Fruit fly (Drosophila melanogaster) whole organism, wandering third instar larva: ENCODE measurements around the gene sphinx1.

ENCODE experiments used
- CG32264 ChIP-seq: fragments of 200-800 bp; sonication (Bioruptor generic); optimal IDR thresholded peaks from 2 replicates; lab custom pipeline; 2016; ENCODE audit warnings: missing biosample characterization, missing genetic modification characterization
- CG9705 ChIP-seq: fragments of 200-800 bp; sonication (Bioruptor generic); optimal IDR thresholded peaks from 2 replicates; lab custom pipeline; 2018; ENCODE audit warnings: missing biosample characterization, mild to moderate bottlenecking, missing genetic modification characterization
- Dfd ChIP-seq: fragments of >200 bp; optimal IDR thresholded peaks from 2 replicates; lab custom pipeline; 2017; ENCODE audit warnings: missing biosample characterization, missing genetic modification characterization
- Dif ChIP-seq: fragments of 200-275, 200-300 bp; sonication (Bioruptor generic); optimal IDR thresholded peaks from 2 replicates; lab custom pipeline; 2018; ENCODE audit warnings: missing biosample characterization, missing genetic modification characterization; ENCODE audit not compliant: partially characterized antibody
- GATAd ChIP-seq: sonication (Bioruptor generic); optimal IDR thresholded peaks from 2 replicates; lab custom pipeline; 2016; ENCODE audit warnings: missing biosample characterization, missing genetic modification characterization
- HLH106 ChIP-seq: fragments of 200-800 bp; optimal IDR thresholded peaks from 3 replicates; lab custom pipeline; 2019; ENCODE audit warnings: missing biosample characterization, mild to moderate bottlenecking, missing genetic modification characterization, moderate library complexity
- Hnf4 ChIP-seq: fragments of 200-800 bp; sonication (Bioruptor generic); optimal IDR thresholded peaks from 2 replicates; lab custom pipeline; 2016; ENCODE audit warnings: missing biosample characterization, mild to moderate bottlenecking, missing genetic modification characterization
- Hr78 ChIP-seq: fragments of >200 bp; optimal IDR thresholded peaks from 2 replicates; lab custom pipeline; 2017; ENCODE audit warnings: missing biosample characterization, missing genetic modification characterization
- Hr83 ChIP-seq: fragments of 200-300 bp; sonication (Bioruptor generic); optimal IDR thresholded peaks from 2 replicates; lab custom pipeline; 2016; ENCODE audit warnings: missing biosample characterization, mild to moderate bottlenecking, missing genetic modification characterization, moderate library complexity; ENCODE audit not compliant: poor library complexity, severe bottlenecking
- Myc ChIP-seq: fragments of >200 bp; optimal IDR thresholded peaks from 2 replicates; lab custom pipeline; 2017
- N ChIP-seq: fragments of >200 bp; optimal IDR thresholded peaks from 2 replicates; lab custom pipeline; 2018; ENCODE audit warnings: missing biosample characterization, missing external identifiers, missing genetic modification characterization
- OdsH ChIP-seq: fragments of 200-800 bp; sonication (Bioruptor generic); optimal IDR thresholded peaks from 2 replicates; lab custom pipeline; 2016; ENCODE audit warnings: missing biosample characterization, mild to moderate bottlenecking, missing genetic modification characterization
- Rel ChIP-seq, 2 experiments: fragments of 200-800 bp; sonication (Bioruptor generic) in 1 of 2; optimal IDR thresholded peaks; 2 replicates in 1 of 2; 3 replicates in 1 of 2; lab custom pipeline; 2016 to 2019; ENCODE audit warnings: mild to moderate bottlenecking in 2 of 2, missing biosample characterization in 2 of 2, missing genetic modification characterization in 2 of 2, moderate library complexity in 1 of 2
- Sp1 ChIP-seq: fragments of 200-800 bp; sonication (Bioruptor generic); optimal IDR thresholded peaks from 3 replicates; lab custom pipeline; 2019; ENCODE audit warnings: missing biosample characterization, mild to moderate bottlenecking, missing genetic modification characterization, moderate library complexity
- Vsx2 ChIP-seq: fragments of 200-300, 225-300 bp; sonication (Bioruptor generic); optimal IDR thresholded peaks from 2 replicates; lab custom pipeline; 2018; ENCODE audit warnings: missing biosample characterization, missing genetic modification characterization; ENCODE audit not compliant: partially characterized antibody
- br ChIP-seq: fragments of 200-800 bp; sonication (Bioruptor generic); optimal IDR thresholded peaks from 2 replicates; lab custom pipeline; 2016; ENCODE audit warnings: missing biosample characterization, missing genetic modification characterization
- brk ChIP-seq: fragments of 200-800 bp; sonication (Bioruptor generic); optimal IDR thresholded peaks from 2 replicates; lab custom pipeline; 2016; ENCODE audit warnings: missing biosample characterization, mild to moderate bottlenecking, missing genetic modification characterization
- dl ChIP-seq, 2 experiments: fragments of 175-275, 200-275 bp in 1 of 2; fragments of 200-275 bp in 1 of 2; sonication (Bioruptor generic); optimal IDR thresholded peaks; lab custom pipeline; 2018; ENCODE audit warnings: mild to moderate bottlenecking in 2 of 2, missing biosample characterization in 2 of 2, missing genetic modification characterization in 2 of 2, moderate library complexity in 2 of 2; ENCODE audit not compliant: partially characterized antibody in 2 of 2, insufficient read depth in 1 of 2
- dsf ChIP-seq: sonication (Bioruptor generic); optimal IDR thresholded peaks from 2 replicates; lab custom pipeline; 2016; ENCODE audit warnings: missing biosample characterization, missing genetic modification characterization, borderline replicate concordance
- foxo ChIP-seq, 2 experiments: fragments of 200-800 bp; sonication (Bioruptor generic); optimal IDR thresholded peaks; 2 replicates in 1 of 2; 3 replicates in 1 of 2; lab custom pipeline; 2016 to 2017; ENCODE audit warnings: missing biosample characterization in 2 of 2, missing genetic modification characterization in 2 of 2
- fru ChIP-seq: fragments of 200-800 bp; sonication (Bioruptor generic); optimal IDR thresholded peaks from 3 replicates; lab custom pipeline; 2016; ENCODE audit warnings: missing biosample characterization, mild to moderate bottlenecking, missing genetic modification characterization
- h ChIP-seq: fragments of 200-800 bp; sonication (Bioruptor generic); optimal IDR thresholded peaks from 3 replicates; lab custom pipeline; 2016; ENCODE audit warnings: missing biosample characterization, mild to moderate bottlenecking, missing genetic modification characterization
- jim ChIP-seq: fragments of 175-275, 200-325 bp; sonication (Bioruptor generic); optimal IDR thresholded peaks from 2 replicates; lab custom pipeline; 2016; ENCODE audit warnings: missing biosample characterization, mild to moderate bottlenecking, missing genetic modification characterization
- lola ChIP-seq: fragments of >200 bp; optimal IDR thresholded peaks from 2 replicates; lab custom pipeline; 2017; ENCODE audit warnings: missing biosample characterization, missing genetic modification characterization
- psq ChIP-seq: fragments of 200-800 bp; sonication (Bioruptor generic); optimal IDR thresholded peaks from 3 replicates; lab custom pipeline; 2017; ENCODE audit warnings: missing biosample characterization, mild to moderate bottlenecking, missing genetic modification characterization, moderate library complexity
- rgr ChIP-seq: fragments of 200-800 bp; sonication (Bioruptor generic); optimal IDR thresholded peaks from 3 replicates; lab custom pipeline; 2016; ENCODE audit warnings: missing biosample characterization, mild to moderate bottlenecking, missing genetic modification characterization
- sage ChIP-seq: fragments of 200-800 bp; sonication (Bioruptor generic); optimal IDR thresholded peaks from 2 replicates; lab custom pipeline; 2016; ENCODE audit warnings: missing biosample characterization, mild to moderate bottlenecking, missing genetic modification characterization
- tai ChIP-seq: sonication (Bioruptor generic); optimal IDR thresholded peaks from 2 replicates; lab custom pipeline; 2016; ENCODE audit warnings: missing biosample characterization, missing genetic modification characterization
- woc ChIP-seq: sonication (Bioruptor generic); optimal IDR thresholded peaks from 2 replicates; lab custom pipeline; 2016; ENCODE audit warnings: missing biosample characterization, mild to moderate bottlenecking, missing genetic modification characterization

The sphinx1 gene

DNA sequence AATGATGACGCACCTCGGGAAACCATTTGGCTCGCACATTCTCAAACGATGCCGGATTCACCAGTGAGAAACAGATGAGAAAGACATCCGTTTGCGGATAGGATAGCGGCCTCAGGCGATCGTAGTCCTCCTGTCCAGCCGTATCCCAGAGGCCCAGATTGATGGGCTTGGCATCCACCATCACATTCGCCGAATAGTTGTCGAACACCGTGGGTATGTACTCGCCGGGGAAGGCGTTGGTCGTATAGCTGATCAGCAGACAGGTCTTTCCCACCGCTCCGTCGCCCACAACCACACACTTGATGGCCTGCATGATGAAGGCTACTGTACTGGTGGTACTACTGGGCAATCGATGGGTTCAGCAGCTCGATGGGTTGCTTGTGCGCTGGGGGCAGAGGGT, 5.0 kb downstream of the sphinx1 start:
- no peak for TF ChIP-seq sage
- TF ChIP-seq Rel (GFP tag; optimal IDR thresholded peaks at IDR 0.05; lab: Kevin White, UChicago) = no peak
- TF ChIP-seq Rel (tag; optimal IDR thresholded peaks at IDR 0.05; lab: Kevin White, UChicago) = no peak
- no peak for TF ChIP-seq GATAd (GFP tag; lab: Kevin White, UChicago)
- TF ChIP-seq tai = no peak
- TF ChIP-seq Hr83 (GFP tag; lab: Kevin White, UChicago) = no peak
- no peak for TF ChIP-seq dl (GFP tag; optimal IDR thresholded peaks at IDR 0.05; lab: Kevin White, UChicago; ENCODE audit: insufficient read depth in 1 of 2, partially characterized antibody in 2 of 2)
- TF ChIP-seq OdsH (GFP tag; lab: Kevin White, UChicago) = no peak
- no peak for TF ChIP-seq jim (GFP tag; lab: Kevin White, UChicago)
- no peak for TF ChIP-seq Vsx2 (GFP tag; lab: Kevin White, UChicago)
- TF ChIP-seq Sp1 (GFP tag; lab: Kevin White, UChicago) = no peak

DNA sequence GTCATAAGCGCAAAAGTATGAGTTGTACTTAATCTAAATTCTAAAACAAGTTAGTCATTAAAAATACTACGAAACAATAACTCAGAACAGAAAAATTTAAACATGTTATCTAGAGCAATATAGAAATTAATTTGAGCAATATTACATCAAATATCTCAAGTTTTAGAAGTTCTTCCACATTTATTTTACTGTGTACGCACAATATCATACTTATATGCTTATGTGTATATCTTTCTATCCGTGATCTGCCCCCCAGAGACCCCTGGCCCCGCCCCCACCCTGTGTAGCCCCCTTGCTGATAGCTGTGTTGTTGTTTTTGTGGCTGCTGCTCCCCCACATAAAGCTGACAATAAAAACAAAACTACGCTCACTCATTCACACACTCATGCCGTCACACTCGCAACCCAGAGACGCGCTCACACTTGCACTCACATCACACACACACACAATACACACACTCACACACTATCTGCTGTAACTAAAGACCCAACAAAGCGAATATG, 5.8 kb downstream of the sphinx1 start:
- TF ChIP-seq sage (no peak), tai (no peak), lola (GFP tag; lab: Kevin White, UChicago) (no peak), CG9705 (GFP tag; lab: Kevin White, UChicago) (no peak), Dfd (GFP tag; lab: Kevin White, UChicago) (peak; percentile 21), Myc (lab: Kevin White, UChicago) (no peak), foxo (GFP tag; optimal IDR thresholded peaks at IDR 0.05; lab: Kevin White, UChicago) (peak in 1 of 2 experiments; percentile 15)
- TF ChIP-seq, all 38 proteins: peak for 2

- TF ChIP-seq Hr78 (GFP tag; lab: Kevin White, UChicago) (no peak), br (GFP tag; lab: Kevin White, UChicago) (no peak), woc (GFP tag; lab: Kevin White, UChicago) (no peak), Sp1 (GFP tag; lab: Kevin White, UChicago) (no peak), dsf (no peak), Dif (GFP tag; lab: Kevin White, UChicago) (no peak), lola (GFP tag; lab: Kevin White, UChicago) (no peak), psq (no peak), h (GFP tag; lab: Kevin White, UChicago) (no peak), Hr83 (GFP tag; lab: Kevin White, UChicago) (no peak), dl (GFP tag; optimal IDR thresholded peaks at IDR 0.05; lab: Kevin White, UChicago; ENCODE audit: insufficient read depth in 1 of 2, partially characterized antibody in 2 of 2) (peak in 1 of 2 experiments; percentile 40), rgr (GFP tag; lab: Kevin White, UChicago) (no peak), N (GFP tag; lab: Kevin White, UChicago) (no peak), jim (GFP tag; lab: Kevin White, UChicago) (no peak), Rel (GFP tag; optimal IDR thresholded peaks at IDR 0.05; lab: Kevin White, UChicago) (no peak), Rel (tag; optimal IDR thresholded peaks at IDR 0.05; lab: Kevin White, UChicago) (peak; percentile 94), GATAd (GFP tag; lab: Kevin White, UChicago) (no peak)
Observed at dm6 chr3L:7432811-7433324, 6.3 kb downstream of the sphinx1 start.

- TF ChIP-seq h (GFP tag; lab: Kevin White, UChicago) = peak; percentile 4
- no peak for TF ChIP-seq Dfd (GFP tag; lab: Kevin White, UChicago)
- TF ChIP-seq Hr83 (GFP tag; lab: Kevin White, UChicago) = no peak
- no peak for TF ChIP-seq CG32264 (GFP tag; lab: Kevin White, UChicago)
- TF ChIP-seq woc (GFP tag; lab: Kevin White, UChicago) = no peak
- TF ChIP-seq Dif (GFP tag; lab: Kevin White, UChicago) = no peak
Observed at dm6 chr3L:7432265-7432664, 6.9 kb downstream of the sphinx1 start.

DNA sequence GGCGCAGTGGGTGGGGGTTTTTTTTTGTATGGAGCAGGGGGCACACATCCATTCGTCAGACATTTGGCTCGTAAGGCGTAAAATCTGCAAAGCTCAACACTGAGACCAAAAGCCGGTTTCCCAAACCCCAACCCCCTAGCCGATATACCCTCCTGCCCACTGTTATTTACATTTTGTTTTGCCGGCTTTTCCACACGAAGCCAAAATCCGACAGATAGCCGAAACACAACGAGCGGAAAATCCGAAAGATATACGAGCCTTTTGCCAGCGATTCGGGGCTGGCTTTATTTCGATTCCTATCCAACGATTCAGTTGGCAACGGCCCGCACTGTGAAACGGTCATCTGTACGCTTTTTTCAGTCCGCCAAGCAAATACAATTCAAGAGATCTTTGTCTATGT, 15.7 kb downstream of the sphinx1 start, which contains the start of gene CG42458:
TSS of gene CG42458 (plus strand) at position 311 of the 400 bp plus-strand sequence.
- TF ChIP-seq Dif (GFP tag; lab: Kevin White, UChicago) (no peak), brk (GFP tag; lab: Kevin White, UChicago) (no peak), Hnf4 (no peak), fru (no peak), Sp1 (GFP tag; lab: Kevin White, UChicago) (no peak), rgr (GFP tag; lab: Kevin White, UChicago) (no peak), HLH106 (tag; lab: Kevin White, UChicago) (no peak), Dfd (GFP tag; lab: Kevin White, UChicago) (no peak), br (GFP tag; lab: Kevin White, UChicago) (no peak)
- TF ChIP-seq, all 38 proteins: peak for 0
